Worm (Caenorhabditis elegans) whole organism, L2 larva: ENCODE data around the gene Y48G9A.6.
A peak's percentile ranks its signal among the peaks of the same experiment; 100 is the strongest.

Experiments used
- C34F6.9 ChIP-seq: fragments of 150-350 bp; optimal IDR thresholded peaks from 2 replicates; lab custom pipeline; 2014; ENCODE audit warnings: missing biosample characterization, missing genetic modification characterization
- F13H6.1 ChIP-seq: sonication (generic microtip); optimal IDR thresholded peaks from 2 replicates; lab custom pipeline; 2016; ENCODE audit warnings: missing genetic modification characterization, missing compliant biosample characterization
- Y55F3AM.14 ChIP-seq: fragments of 200-800 bp; sonication (Bioruptor generic); optimal IDR thresholded peaks from 2 replicates; lab custom pipeline; 2018; ENCODE audit warnings: mild to moderate bottlenecking, missing genetic modification characterization, missing compliant biosample characterization
- ZK546.5 ChIP-seq: sonication (generic microtip); optimal IDR thresholded peaks from 2 replicates; lab custom pipeline; 2017; ENCODE audit warnings: missing biosample characterization, missing genetic modification characterization
- alr-1 ChIP-seq: fragments of 150-350 bp; optimal IDR thresholded peaks from 2 replicates; lab custom pipeline; 2014; ENCODE audit warnings: missing biosample characterization, missing genetic modification characterization
- aly-2 ChIP-seq: fragments of 150-350 bp; optimal IDR thresholded peaks from 2 replicates; lab custom pipeline; 2014; ENCODE audit warnings: missing biosample characterization, missing genetic modification characterization
- ama-1 ChIP-seq: fragments of 150-350 bp; optimal IDR thresholded peaks from 2 replicates; lab custom pipeline; 2018; ENCODE audit warnings: inconsistent platforms
- blmp-1 ChIP-seq: sonication (generic microtip); optimal IDR thresholded peaks from 2 replicates; lab custom pipeline; 2017; ENCODE audit warnings: missing genetic modification characterization, mild to moderate bottlenecking, missing compliant biosample characterization, antibody characterized with exemption, moderate library complexity; ENCODE audit not compliant: insufficient read depth
- ceh-16 ChIP-seq: fragments of 150-350 bp; optimal IDR thresholded peaks from 2 replicates; lab custom pipeline; 2014; ENCODE audit warnings: missing biosample characterization, missing genetic modification characterization
- crh-2 ChIP-seq: sonication (generic microtip); optimal IDR thresholded peaks from 2 replicates; lab custom pipeline; 2017; ENCODE audit warnings: missing biosample characterization, missing genetic modification characterization
- dmd-4 ChIP-seq: sonication (generic microtip); optimal IDR thresholded peaks from 2 replicates; lab custom pipeline; 2017; ENCODE audit warnings: missing biosample characterization, missing genetic modification characterization
- egl-27 ChIP-seq: sonication (generic microtip); optimal IDR thresholded peaks from 3 replicates; lab custom pipeline; 2017; ENCODE audit warnings: missing biosample characterization, missing genetic modification reagents, missing genetic modification characterization
- elt-1 ChIP-seq: fragments of 150-350 bp; optimal IDR thresholded peaks from 2 replicates; lab custom pipeline; 2014; ENCODE audit warnings: missing biosample characterization, missing genetic modification characterization
- fos-1 ChIP-seq: fragments of 150-350 bp; optimal IDR thresholded peaks from 2 replicates; lab custom pipeline; 2014; ENCODE audit warnings: missing biosample characterization, missing genetic modification characterization
- gmeb-1 ChIP-seq: fragments of 150-350 bp; optimal IDR thresholded peaks from 2 replicates; lab custom pipeline; 2014; ENCODE audit warnings: missing biosample characterization, missing genetic modification characterization
- lin-13 ChIP-seq: fragments of 150-350 bp; optimal IDR thresholded peaks from 2 replicates; lab custom pipeline; 2014; ENCODE audit warnings: missing biosample characterization, missing genetic modification reagents, missing genetic modification characterization
- lin-39 ChIP-seq: fragments of 150-350 bp; optimal IDR thresholded peaks from 2 replicates; lab custom pipeline; 2014; ENCODE audit warnings: missing biosample characterization, missing genetic modification reagents, missing genetic modification characterization
- mbf-1 ChIP-seq: sonication (generic microtip); optimal IDR thresholded peaks from 2 replicates; lab custom pipeline; 2017; ENCODE audit warnings: missing biosample characterization, missing genetic modification characterization
- mdl-1 ChIP-seq, 2 experiments: fragments of 150-350 bp in 1 of 2; sonication (generic microtip) in 1 of 2; optimal IDR thresholded peaks; 2 replicates each; lab custom pipeline; 2017; ENCODE audit warnings: missing biosample characterization in 2 of 2, missing genetic modification characterization in 2 of 2
- nhr-11 ChIP-seq: fragments of 150-350 bp; optimal IDR thresholded peaks from 2 replicates; lab custom pipeline; 2014; ENCODE audit warnings: missing biosample characterization, missing genetic modification characterization
- nhr-12 ChIP-seq: fragments of 150-350 bp; optimal IDR thresholded peaks from 2 replicates; lab custom pipeline; 2014; ENCODE audit warnings: missing biosample characterization, missing genetic modification characterization
- nhr-129 ChIP-seq: fragments of 150-350 bp; optimal IDR thresholded peaks from 2 replicates; lab custom pipeline; 2014; ENCODE audit warnings: missing biosample characterization, missing genetic modification characterization
- nhr-21 ChIP-seq: fragments of 150-350 bp; optimal IDR thresholded peaks from 2 replicates; lab custom pipeline; 2014; ENCODE audit warnings: missing biosample characterization, missing genetic modification characterization
- nhr-23 ChIP-seq: fragments of 150-350 bp; optimal IDR thresholded peaks from 2 replicates; lab custom pipeline; 2014; ENCODE audit warnings: missing biosample characterization, missing genetic modification reagents, missing genetic modification characterization
- nhr-25 ChIP-seq: fragments of 150-350 bp; sonication (generic microtip); optimal IDR thresholded peaks from 3 replicates; lab custom pipeline; 2014; ENCODE audit warnings: missing biosample characterization, missing genetic modification characterization
- peb-1 ChIP-seq: fragments of 150-350 bp; optimal IDR thresholded peaks from 2 replicates; lab custom pipeline; 2014; ENCODE audit warnings: missing biosample characterization, missing genetic modification characterization
- sma-3 ChIP-seq: sonication (generic microtip); optimal IDR thresholded peaks from 2 replicates; lab custom pipeline; 2016; ENCODE audit warnings: missing genetic modification reagents, missing genetic modification characterization, missing compliant biosample characterization
- unc-39 ChIP-seq: fragments of 150-350 bp; optimal IDR thresholded peaks from 2 replicates; lab custom pipeline; 2014; ENCODE audit warnings: missing biosample characterization, missing genetic modification characterization
- unc-62 ChIP-seq: fragments of 150-350 bp; optimal IDR thresholded peaks from 2 replicates; lab custom pipeline; 2014; ENCODE audit warnings: missing biosample characterization, missing genetic modification reagents, missing genetic modification characterization

Y48G9A.6 gene

ce11 chrIII:2111376-2111775 is 6.3 kb upstream of the Y48G9A.6 start:
- TF ChIP-seq nhr-21 (tag; lab: Kevin White, UChicago) (no peak), unc-39 (tag; lab: Kevin White, UChicago) (no peak), nhr-11 (tag; lab: Kevin White, UChicago) (no peak), alr-1 (tag; lab: Kevin White, UChicago) (no peak), fos-1 (no peak)
- TF ChIP-seq, all 48 proteins: peak for 0

ce11 chrIII:2112009-2112408 is 5.6 kb upstream of the Y48G9A.6 start:
- no peak for TF ChIP-seq ceh-16 (tag; lab: Kevin White, UChicago)
- no peak for TF ChIP-seq lin-13 (GFP tag; lab: Kevin White, UChicago)
- no peak for TF ChIP-seq nhr-25 (tag; lab: Kevin White, UChicago)
- no peak for TF ChIP-seq alr-1 (tag; lab: Kevin White, UChicago)
- TF ChIP-seq mdl-1 (tag; optimal IDR thresholded peaks at IDR 0.05; lab: Kevin White, UChicago): no peak
- no peak for TF ChIP-seq F13H6.1 (tag; lab: Kevin White, UChicago)
- TF ChIP-seq crh-2 (tag; lab: Kevin White, UChicago): no peak
- no peak for TF ChIP-seq unc-62 (GFP tag; lab: Kevin White, UChicago)
- no peak for TF ChIP-seq blmp-1 (tag; lab: Kevin White, UChicago)
- TF ChIP-seq ama-1 (lab: Kevin White, UChicago): no peak
- TF ChIP-seq C34F6.9 (tag; lab: Kevin White, UChicago): no peak
- TF ChIP-seq nhr-129 (tag; lab: Kevin White, UChicago): no peak
- TF ChIP-seq nhr-23 (tag; lab: Kevin White, UChicago): no peak
- TF ChIP-seq dmd-4 (tag; lab: Kevin White, UChicago): no peak
- no peak for TF ChIP-seq ZK546.5 (tag; lab: Kevin White, UChicago)
- no peak for TF ChIP-seq aly-2
- no peak for TF ChIP-seq egl-27 (tag; lab: Kevin White, UChicago)
- TF ChIP-seq Y55F3AM.14: no peak
- TF ChIP-seq, all 48 proteins: peak for 0

ce11 chrIII:2112601-2113176 is 5.0 kb upstream of the Y48G9A.6 start:
- TF ChIP-seq alr-1 (tag; lab: Kevin White, UChicago) (no peak), nhr-21 (tag; lab: Kevin White, UChicago) (no peak), elt-1 (tag; lab: Kevin White, UChicago) (no peak), mbf-1 (tag; lab: Kevin White, UChicago) (no peak), peb-1 (tag; lab: Kevin White, UChicago) (no peak), crh-2 (tag; lab: Kevin White, UChicago) (no peak), lin-13 (GFP tag; lab: Kevin White, UChicago) (no peak), Y55F3AM.14 (no peak), gmeb-1 (tag; lab: Kevin White, UChicago) (no peak)
- TF ChIP-seq, all 48 proteins: peak for 0

- TF ChIP-seq elt-1 (tag; lab: Kevin White, UChicago): no peak
- TF ChIP-seq lin-39 (tag; lab: Kevin White, UChicago): no peak
Observed at ce11 chrIII:2115322-2115721, 2.3 kb upstream of the Y48G9A.6 start.

DNA sequence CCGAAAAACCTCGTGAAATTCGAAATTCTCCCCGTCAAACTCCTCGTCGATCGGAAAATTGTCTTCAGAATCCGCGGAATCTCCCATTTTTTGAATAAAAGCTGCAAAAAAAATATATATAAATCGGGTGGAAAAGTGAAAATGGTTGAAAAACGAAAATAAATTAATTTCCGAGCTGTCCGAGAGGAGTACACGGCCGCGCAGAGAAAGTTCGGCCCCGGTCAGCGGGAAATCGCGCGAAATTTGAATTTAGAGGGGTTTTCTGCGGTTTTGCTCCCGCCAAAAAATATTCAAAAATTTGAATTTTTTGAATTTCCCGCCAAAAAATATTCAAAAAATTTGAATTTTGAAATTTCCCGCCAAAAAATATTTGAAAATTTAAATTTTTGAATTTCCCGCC is 844 bp upstream of the Y48G9A.6 start, which contains the start of gene Y48G9A.11:
Gene Y48G9A.11 (minus strand): TSS at position 101 of the 400 bp plus-strand sequence.
- no peak for TF ChIP-seq lin-39 (tag; lab: Kevin White, UChicago)
- TF ChIP-seq, all 48 proteins: peak for 0

- TF ChIP-seq fos-1 (peak; percentile 89), nhr-11 (tag; lab: Kevin White, UChicago) (no peak), gmeb-1 (tag; lab: Kevin White, UChicago) (peak; percentile 40)
Observed at ce11 chrIII:2123673-2124187, 6.1 kb downstream of the Y48G9A.6 start, which contains the start of gene frl-1. Gene frl-1 (plus strand): TSS chrIII:2124137.

- TF ChIP-seq nhr-25 (tag; lab: Kevin White, UChicago) (peak; percentile 64), fos-1 (peak; percentile 8), sma-3 (GFP tag; lab: Kevin White, UChicago) (peak; percentile 37), nhr-129 (tag; lab: Kevin White, UChicago) (peak; percentile 51), blmp-1 (tag; lab: Kevin White, UChicago) (no peak), F13H6.1 (tag; lab: Kevin White, UChicago) (peak; percentile 40), nhr-12 (tag; lab: Kevin White, UChicago) (no peak), ceh-16 (tag; lab: Kevin White, UChicago) (peak; percentile 29)
Observed at ce11 chrIII:2125936-2126335, 8.3 kb downstream of the Y48G9A.6 start.
